Worm (Caenorhabditis elegans) whole organism, early embryonic: ENCODE data around the gene cyn-12.

Experiments used
- ama-1 ChIP-seq: fragments of 150-350 bp; optimal IDR thresholded peaks from 2 replicates; lab custom pipeline; 2014
- ceh-13 ChIP-seq: fragments of 200-800 bp; sonication (Bioruptor generic); optimal IDR thresholded peaks from 2 replicates; lab custom pipeline; 2018; ENCODE audit warnings: mild to moderate bottlenecking, missing genetic modification characterization, missing compliant biosample characterization
- flt-1 ChIP-seq: fragments of 200-800 bp; sonication (Bioruptor generic); IDR thresholded peaks from 2 replicates; pipeline ENCODE4 v1.3.6; 2022; ENCODE audit warnings: missing genetic modification characterization, missing compliant biosample characterization
- pes-1 ChIP-seq: fragments of 200-800 bp; sonication (Bioruptor generic); IDR thresholded peaks from 2 replicates; pipeline ENCODE4 v1.3.6; 2022; ENCODE audit warnings: missing genetic modification reagents, missing genetic modification characterization, missing compliant biosample characterization
- tra-4 ChIP-seq: sonication (generic microtip); optimal IDR thresholded peaks from 2 replicates; lab custom pipeline; 2017; ENCODE audit warnings: missing genetic modification characterization, missing compliant biosample characterization

DNA sequence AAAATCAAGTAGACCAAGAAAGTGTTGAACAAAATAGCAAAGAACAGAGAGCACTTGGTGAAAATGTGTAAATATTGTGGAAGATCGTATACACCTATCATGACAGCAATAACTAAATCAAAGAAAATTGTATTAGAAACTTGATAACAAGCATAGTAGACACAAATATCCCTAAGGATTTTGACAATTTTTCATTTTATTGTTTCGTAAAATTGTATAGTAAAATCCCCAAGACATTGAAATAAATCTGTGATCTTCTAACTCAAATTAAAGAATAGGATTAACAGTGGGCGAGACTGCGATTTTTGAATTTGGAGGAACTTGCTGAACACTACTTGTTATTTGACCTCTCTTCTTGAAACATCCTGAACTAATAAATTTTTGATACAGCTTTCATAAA is 38.2 kb upstream of the cyn-12 start, which contains the start of gene str-220:
- TF ChIP-seq tra-4 (tag; lab: Kevin White, UChicago) (no peak), ceh-13 (GFP tag; lab: Kevin White, UChicago) (no peak), ama-1 (lab: Kevin White, UChicago) (no peak), flt-1 (GFP tag; lab: Robert Waterston, UW) (no peak), pes-1 (GFP tag; lab: Robert Waterston, UW) (no peak)
